Worm (Caenorhabditis elegans) whole organism, early embryonic: Measurements from ENCODE around the gene F09B9.4.
A peak's percentile ranks its signal among the peaks of the same experiment; 100 is the strongest.

Experiments
- ama-1 ChIP-seq: fragments of 150-350 bp; optimal IDR thresholded peaks from 2 replicates; lab custom pipeline; 2014
- ceh-13 ChIP-seq: fragments of 200-800 bp; sonication (Bioruptor generic); optimal IDR thresholded peaks from 2 replicates; lab custom pipeline; 2018; ENCODE audit warnings: mild to moderate bottlenecking, missing genetic modification characterization, missing compliant biosample characterization
- ets-7 ChIP-seq: sonication (generic microtip); optimal IDR thresholded peaks from 2 replicates; lab custom pipeline; 2016; ENCODE audit warnings: missing genotype, missing genetic modification characterization, missing compliant biosample characterization
- flt-1 ChIP-seq: fragments of 200-800 bp; sonication (Bioruptor generic); IDR thresholded peaks from 2 replicates; pipeline ENCODE4 v1.3.6; 2022; ENCODE audit warnings: missing genetic modification characterization, missing compliant biosample characterization
- hmbx-1 ChIP-seq: sonication (generic microtip); optimal IDR thresholded peaks from 2 replicates; lab custom pipeline; 2016; ENCODE audit warnings: mild to moderate bottlenecking, missing genetic modification characterization, missing compliant biosample characterization
- hmg-4 ChIP-seq: fragments of 200-800 bp; sonication (Bioruptor generic); optimal IDR thresholded peaks from 2 replicates; lab custom pipeline; 2018; ENCODE audit warnings: mild to moderate bottlenecking, missing genetic modification characterization, missing compliant biosample characterization
- hnd-1 ChIP-seq: sonication (generic microtip); optimal IDR thresholded peaks from 2 replicates; lab custom pipeline; 2016; ENCODE audit warnings: missing genetic modification characterization, missing compliant biosample characterization
- tbx-37 ChIP-seq: fragments of 200-800 bp; sonication (Bioruptor generic); conservative IDR thresholded peaks from 2 replicates; pipeline ENCODE4 v1.3.6; 2022; ENCODE audit warnings: missing genetic modification reagents, missing genetic modification characterization, missing compliant biosample characterization

- no peak for TF ChIP-seq ama-1 (lab: Kevin White, UChicago)
- TF ChIP-seq hmg-4 (GFP tag; lab: Kevin White, UChicago), result peak; percentile 5
- no peak for TF ChIP-seq flt-1 (GFP tag; lab: Robert Waterston, UW)
- no peak for TF ChIP-seq tbx-37 (GFP tag; lab: Robert Waterston, UW)
- no peak for TF ChIP-seq hmbx-1 (tag; lab: Kevin White, UChicago)
- TF ChIP-seq ceh-13 (GFP tag; lab: Kevin White, UChicago), result no peak
- no peak for TF ChIP-seq hnd-1 (tag; lab: Kevin White, UChicago)
- TF ChIP-seq ets-7 (tag; lab: Kevin White, UChicago), result no peak
Measured at ce11 chrX:10197204-10197756, 36.9 kb downstream of the F09B9.4 start, which contains the start of gene nucb-1.
